Worm (Caenorhabditis elegans): Measurements from ENCODE around the gene sdz-26.
A peak's percentile ranks its signal among the peaks of the same experiment; 100 is the strongest.

sdz-26 gene

DNA sequence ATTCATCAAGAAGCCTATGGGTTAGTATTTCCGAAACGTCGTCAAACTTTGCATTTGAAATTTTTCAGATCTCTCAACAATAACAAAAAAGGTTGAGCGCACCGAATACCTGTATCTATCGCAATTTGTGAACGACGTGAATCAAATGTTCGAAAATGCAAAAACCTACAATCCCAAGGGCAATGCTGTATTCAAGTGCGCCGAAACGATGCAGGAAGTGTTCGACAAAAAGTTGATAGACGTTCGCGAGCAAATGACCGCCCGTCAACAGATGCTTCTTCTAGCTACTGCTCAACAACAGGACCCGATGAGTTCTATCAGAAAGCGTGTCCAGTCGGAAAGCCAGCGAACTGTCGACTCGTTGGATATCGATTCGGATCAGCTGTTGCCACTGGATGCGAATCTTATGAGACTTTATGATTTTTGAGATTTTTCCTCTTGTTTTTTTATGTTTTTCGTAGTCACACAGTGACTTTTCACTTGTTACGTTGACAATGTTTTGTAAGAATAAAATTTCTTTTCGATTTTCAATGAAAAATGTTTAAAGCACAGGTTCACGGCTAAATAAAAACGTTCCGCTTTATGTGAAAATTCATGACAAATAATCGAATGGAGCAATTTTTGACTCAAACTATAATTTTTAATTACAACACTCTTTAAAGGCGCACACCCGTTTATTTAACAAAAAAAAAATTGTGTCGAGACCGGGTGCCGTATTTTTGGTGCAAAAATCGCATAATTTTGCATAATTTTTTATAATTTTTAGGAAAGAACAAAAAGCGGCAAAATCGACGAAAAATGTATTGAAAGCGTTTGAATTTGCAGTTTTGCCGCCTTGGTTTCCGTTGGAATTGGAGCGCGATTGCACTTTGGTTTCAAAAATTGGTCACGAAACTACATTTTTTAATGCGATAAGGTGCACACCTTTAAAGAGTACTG is 26.1 kb downstream of the sdz-26 start (continued):
- no peak for TF ChIP-seq sup-37 (GFP tag; optimal IDR thresholded peaks at IDR 0.05)
- no peak for TF ChIP-seq lin-15B (tag; optimal IDR thresholded peaks at IDR 0.05)
- TF ChIP-seq nhr-85 (tag), result no peak
- peak; percentile 92 for TF ChIP-seq mep-1 (tag; optimal IDR thresholded peaks at IDR 0.05)
- TF ChIP-seq efl-1 (optimal IDR thresholded peaks at IDR 0.05), result peak in 1 of 2 experiments; percentile 80
- TF ChIP-seq efl-1 (GFP tag; optimal IDR thresholded peaks at IDR 0.05 in 1 of 2), result peak in 1 of 2 experiments; percentile 86
- peak; percentile 86 for TF ChIP-seq ama-1 (optimal IDR thresholded peaks at IDR 0.05)
- no peak for TF ChIP-seq hlh-17 (GFP tag; optimal IDR thresholded peaks at IDR 0.05; ENCODE audit: borderline replicate concordance)
- no peak for TF ChIP-seq elt-2 (tag; optimal IDR thresholded peaks at IDR 0.05)
- TF ChIP-seq swsn-7 (tag; optimal IDR thresholded peaks at IDR 0.05), result peak; percentile 6
- TF ChIP-seq tlp-1 (tag; optimal IDR thresholded peaks at IDR 0.05), result no peak
- TF ChIP-seq tbx-2 (tag; optimal IDR thresholded peaks at IDR 0.05), result no peak
- no peak for TF ChIP-seq pax-3 (tag; optimal IDR thresholded peaks at IDR 0.05)
- TF ChIP-seq dpl-1 (GFP tag; optimal IDR thresholded peaks at IDR 0.05), result peak in 1 of 3 experiments; percentile 9
- no peak for TF ChIP-seq C16A3.4 (tag; optimal IDR thresholded peaks at IDR 0.05)
- no peak for TF ChIP-seq nhr-237 (tag; optimal IDR thresholded peaks at IDR 0.05)
- peak; percentile 24 for TF ChIP-seq aly-2 (tag; optimal IDR thresholded peaks at IDR 0.05)
- TF ChIP-seq sptf-1 (tag; optimal IDR thresholded peaks at IDR 0.05), result no peak
- no peak for TF ChIP-seq irx-1 (tag; optimal IDR thresholded peaks at IDR 0.05)
- no peak for TF ChIP-seq nhr-90 (tag; optimal IDR thresholded peaks at IDR 0.05; ENCODE audit: poor library complexity)
- TF ChIP-seq F16B12.6 (tag; optimal IDR thresholded peaks at IDR 0.05), result no peak
- TF ChIP-seq skn-1 (tag; optimal IDR thresholded peaks at IDR 0.05), result peak; percentile 14
- no peak for TF ChIP-seq egl-27 (tag; optimal IDR thresholded peaks at IDR 0.05)
- no peak for TF ChIP-seq ces-1 (GFP tag; optimal IDR thresholded peaks at IDR 0.05)
- TF ChIP-seq unc-98 (GFP tag; IDR thresholded peaks at IDR 0.05), result no peak

DNA sequence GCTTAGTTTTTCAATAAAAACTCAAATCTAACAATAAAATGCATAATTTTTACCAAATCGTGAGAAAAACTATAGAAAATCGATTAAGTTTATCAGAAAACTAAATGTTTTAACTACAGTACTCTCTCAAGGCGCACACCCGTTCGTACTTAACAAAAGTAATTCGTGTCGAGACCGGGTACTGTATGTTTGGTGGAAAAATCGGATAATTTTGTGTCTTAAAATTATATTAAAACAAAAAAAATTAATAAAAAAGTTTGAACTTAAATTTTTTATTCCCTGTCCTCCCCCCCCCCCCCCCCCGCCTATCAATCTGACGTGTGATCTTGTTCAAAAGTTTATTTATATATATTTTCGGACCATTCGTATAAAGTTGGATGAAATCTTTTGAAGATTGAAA is 26.8 kb downstream of the sdz-26 start, which contains the start of gene F26H11.4:
Gene F26H11.4 (plus strand): TSS at position 301 of the 400 bp plus-strand sequence.
- no peak for TF ChIP-seq nhr-28 (tag; optimal IDR thresholded peaks at IDR 0.05)
- peak; percentile 15 for TF ChIP-seq nhr-85 (tag)

DNA sequence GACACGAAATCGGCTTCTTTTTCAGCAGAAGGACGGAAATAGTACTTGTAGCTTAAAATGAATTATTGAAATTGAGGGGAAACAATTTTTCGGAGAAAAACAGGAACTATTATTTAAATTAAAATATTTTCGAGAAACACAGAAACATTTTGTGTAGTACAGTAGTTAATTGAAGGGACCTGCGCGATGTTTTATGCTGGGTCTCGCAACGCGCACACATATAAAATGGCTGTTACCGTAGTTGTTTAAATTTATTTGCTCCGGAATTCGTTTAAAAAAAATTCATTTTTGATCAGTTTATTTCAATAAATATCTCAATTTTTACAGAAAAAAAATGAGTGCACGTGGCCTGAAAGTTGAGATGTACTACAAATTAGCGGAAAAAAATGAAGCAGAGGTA is 29.2 kb downstream of the sdz-26 start, which contains the start of gene dsb-2:
Gene dsb-2 (plus strand): TSS at position 328 of the 400 bp plus-strand sequence.
- no peak for TF ChIP-seq lsy-2 (tag; optimal IDR thresholded peaks at IDR 0.05)
- no peak for TF ChIP-seq mep-1 (tag; optimal IDR thresholded peaks at IDR 0.05)
- peak; percentile 20 for TF ChIP-seq nhr-85 (tag)
- TF ChIP-seq snu-23 (GFP tag; optimal IDR thresholded peaks at IDR 0.05), result no peak

DNA sequence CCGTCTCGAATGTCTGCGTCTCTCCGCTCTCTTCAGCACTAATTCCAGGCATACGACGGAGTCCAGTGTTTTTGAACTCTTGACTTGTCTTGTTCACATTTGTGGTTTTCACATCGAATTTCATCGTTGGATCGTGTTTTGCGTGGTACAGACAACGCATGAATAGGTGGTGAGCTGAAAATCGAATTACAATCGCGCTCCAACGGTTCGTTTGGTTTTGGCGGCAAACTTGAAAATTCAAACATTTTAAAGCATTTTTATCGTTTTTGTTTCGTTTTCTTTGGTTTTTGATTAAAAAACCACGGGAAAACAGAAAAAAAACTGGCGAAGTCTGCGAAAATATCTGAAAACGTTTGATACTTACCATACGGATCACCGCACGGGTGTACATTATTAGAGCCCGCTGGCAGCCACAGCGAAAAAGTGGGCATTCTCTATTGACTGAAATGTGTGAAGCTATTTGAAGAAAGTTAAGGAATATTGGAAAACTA is 31.5 kb downstream of the sdz-26 start, which contains the start of gene exl-1:
Gene exl-1 (minus strand): TSS at position 441 of the 491 bp plus-strand sequence.
- TF ChIP-seq pag-3 (tag; optimal IDR thresholded peaks at IDR 0.05; ENCODE audit: borderline replicate concordance, insufficient read depth), result no peak
- no peak for TF ChIP-seq zag-1 (tag; optimal IDR thresholded peaks at IDR 0.05)
- peak; percentile 69 to 82 for TF ChIP-seq efl-1 (optimal IDR thresholded peaks at IDR 0.05)
- TF ChIP-seq efl-1 (GFP tag; optimal IDR thresholded peaks at IDR 0.05 in 1 of 2), result peak; percentile 71 to 96
- TF ChIP-seq mab-9 (GFP tag; IDR thresholded peaks at IDR 0.05), result no peak
- TF ChIP-seq unc-130 (tag; optimal IDR thresholded peaks at IDR 0.05), result no peak
- TF ChIP-seq ceh-82 (tag; optimal IDR thresholded peaks at IDR 0.05), result no peak
- peak in 1 of 2 experiments; percentile 29 for TF ChIP-seq lsy-2 (tag; optimal IDR thresholded peaks at IDR 0.05)
- no peak for TF ChIP-seq sox-4 (tag; optimal IDR thresholded peaks at IDR 0.05)
- no peak for TF ChIP-seq isw-1 (GFP tag; IDR thresholded peaks at IDR 0.05)
- TF ChIP-seq hpl-2 (GFP tag; optimal IDR thresholded peaks at IDR 0.05), result no peak
- TF ChIP-seq lin-35 (GFP tag; optimal IDR thresholded peaks at IDR 0.05), result peak; percentile 48 to 89
- TF ChIP-seq mdl-1 (tag; optimal IDR thresholded peaks at IDR 0.05), result no peak
- TF ChIP-seq C34B4.2 (tag; optimal IDR thresholded peaks at IDR 0.05), result no peak
- no peak for TF ChIP-seq sup-37 (GFP tag; optimal IDR thresholded peaks at IDR 0.05)
- TF ChIP-seq nhr-85 (tag), result no peak
- no peak for TF ChIP-seq ztf-4 (tag; optimal IDR thresholded peaks at IDR 0.05)
- TF ChIP-seq nhr-28 (tag; optimal IDR thresholded peaks at IDR 0.05), result no peak
- peak; percentile 22 to 67 (median 58) for TF ChIP-seq dpl-1 (GFP tag; optimal IDR thresholded peaks at IDR 0.05)
- TF ChIP-seq nhr-20 (tag; optimal IDR thresholded peaks at IDR 0.05), result no peak
- TF ChIP-seq lin-13 (GFP tag; optimal IDR thresholded peaks at IDR 0.05), result no peak
- no peak for TF ChIP-seq ceh-90 (tag; optimal IDR thresholded peaks at IDR 0.05)
- TF ChIP-seq xbp-1 (tag; optimal IDR thresholded peaks at IDR 0.05), result no peak
- TF ChIP-seq ceh-8 (GFP tag; optimal IDR thresholded peaks at IDR 0.05), result no peak
- TF ChIP-seq blmp-1 (tag; optimal IDR thresholded peaks at IDR 0.05), result no peak

Data from whole organism, L1 larva.